Worm (Caenorhabditis elegans): ENCODE measurements around the gene try-4.

ce11 chrV:20853581-20854161 lies 7.3 kb downstream of the try-4 start, which contains the start of gene F31D4.5:
- TF ChIP-seq pha-4 (tag; optimal IDR thresholded peaks at IDR 0.05) (no peak), lin-32 (GFP tag; optimal IDR thresholded peaks at IDR 0.05) (no peak), nhr-237 (tag; optimal IDR thresholded peaks at IDR 0.05) (no peak), ces-1 (GFP tag; optimal IDR thresholded peaks at IDR 0.05) (peak; percentile 64), mep-1 (tag; optimal IDR thresholded peaks at IDR 0.05) (no peak), nhr-12 (tag; optimal IDR thresholded peaks at IDR 0.05) (no peak), ztf-11 (tag; optimal IDR thresholded peaks at IDR 0.05) (no peak), nhr-28 (tag; optimal IDR thresholded peaks at IDR 0.05) (no peak), unc-62 (GFP tag; optimal IDR thresholded peaks at IDR 0.05) (no peak), bed-3 (GFP tag; optimal IDR thresholded peaks at IDR 0.05) (no peak), lsy-2 (tag; optimal IDR thresholded peaks at IDR 0.05) (no peak), mab-5 (tag; optimal IDR thresholded peaks at IDR 0.05) (no peak)
